Worm (Caenorhabditis elegans): ENCODE results near the gene clec-68.
"Not testable (repeated sequence)": the region's sequence is repeated elsewhere in the genome, so short reads cannot be mapped to it uniquely, and the experiment has no call there.

ce11 chrIV:3932408-3932807 is 6.2 kb downstream of the clec-68 start, which contains the start of gene clec-70:
- TF ChIP-seq elt-2, eyg-1 (tag; optimal IDR thresholded peaks at IDR 0.05): not testable (repeated sequence)
